Fruit fly (Drosophila melanogaster) whole organism, embryonic: ENCODE data around the gene CG2865.

ENCODE experiments used
- Abd-B ChIP-seq: fragments of 200-800 bp; sonication (Bioruptor generic); optimal IDR thresholded peaks from 2 replicates; lab custom pipeline; 2018; ENCODE audit warnings: missing biosample characterization, mild to moderate bottlenecking, missing genetic modification characterization, moderate library complexity
- Blimp-1 ChIP-seq: fragments of 200-800 bp; sonication (Bioruptor generic); optimal IDR thresholded peaks from 3 replicates; lab custom pipeline; 2018; ENCODE audit warnings: missing biosample characterization, missing genetic modification characterization, mild to moderate bottlenecking, moderate library complexity, missing genetic modification reagents
- CG10147 ChIP-seq: fragments of 200-800 bp; sonication (Bioruptor generic); optimal IDR thresholded peaks from 2 replicates; lab custom pipeline; 2019; ENCODE audit warnings: missing biosample characterization, mild to moderate bottlenecking, missing genetic modification characterization, moderate library complexity
- CG11456 ChIP-seq: fragments of 200-800 bp; sonication (Bioruptor generic); IDR thresholded peaks from 3 replicates; pipeline ENCODE4 v1.3.6; 2022; ENCODE audit warnings: missing biosample characterization, missing genetic modification characterization
- CG11560 ChIP-seq: fragments of 200-800 bp; sonication (Bioruptor generic); IDR thresholded peaks from 3 replicates; pipeline ENCODE4 v1.3.6; 2022; ENCODE audit warnings: missing biosample characterization, missing genetic modification characterization
- CG14014 ChIP-seq: fragments of 200-800 bp; sonication (Bioruptor generic); IDR thresholded peaks from 2 replicates; pipeline ENCODE4 v1.3.6; 2022; ENCODE audit warnings: missing biosample characterization, missing genetic modification characterization
- CG14965 ChIP-seq: fragments of 200-800 bp; sonication (Bioruptor generic); optimal IDR thresholded peaks from 2 replicates; lab custom pipeline; 2016; ENCODE audit warnings: missing biosample characterization, missing genetic modification characterization, borderline replicate concordance
- CG17612 ChIP-seq: fragments of 200-800 bp; sonication (Bioruptor generic); IDR thresholded peaks from 2 replicates; pipeline ENCODE4 v1.3.6; 2022; ENCODE audit warnings: missing biosample characterization, missing genetic modification characterization
- CG17912 ChIP-seq: fragments of 200-800 bp; sonication (Bioruptor generic); optimal IDR thresholded peaks from 2 replicates; lab custom pipeline; 2018; ENCODE audit warnings: missing biosample characterization, mild to moderate bottlenecking, missing genetic modification characterization
- CG1792 ChIP-seq: fragments of 200-800 bp; sonication (Bioruptor generic); optimal IDR thresholded peaks from 2 replicates; lab custom pipeline; 2016; ENCODE audit warnings: missing biosample characterization, missing genetic modification characterization
- CG18262 ChIP-seq: fragments of 200-800 bp; optimal IDR thresholded peaks from 3 replicates; lab custom pipeline; 2019; ENCODE audit warnings: missing biosample characterization, mild to moderate bottlenecking, missing genetic modification characterization, moderate library complexity
- CG2129 ChIP-seq: fragments of 200-800 bp; sonication (Bioruptor generic); IDR thresholded peaks from 2 replicates; pipeline ENCODE4 v1.3.6; 2022; ENCODE audit warnings: missing biosample characterization, missing genetic modification characterization; ENCODE audit not compliant: partially characterized antibody
- CG2678 ChIP-seq: fragments of 200-800 bp; sonication (Bioruptor generic); optimal IDR thresholded peaks from 3 replicates; lab custom pipeline; 2019; ENCODE audit warnings: missing biosample characterization, mild to moderate bottlenecking, missing genetic modification characterization, moderate library complexity
- CG3995 ChIP-seq: fragments of 200-800 bp; sonication (Bioruptor generic); optimal IDR thresholded peaks from 3 replicates; lab custom pipeline; 2016; ENCODE audit warnings: missing biosample characterization, missing genetic modification characterization
- CG6689 ChIP-seq: fragments of 200-800 bp; sonication (Bioruptor generic); IDR thresholded peaks from 2 replicates; pipeline ENCODE4 v1.3.6; 2022; ENCODE audit warnings: missing biosample characterization, missing genetic modification characterization
- D ChIP-seq, 2 experiments: fragments of 200-800 bp in 1 of 2; fragments of >200 bp in 1 of 2; sonication (Bioruptor generic) in 1 of 2; optimal IDR thresholded peaks; 2 replicates in 1 of 2; 3 replicates in 1 of 2; lab custom pipeline; 2017; ENCODE audit warnings: mild to moderate bottlenecking in 1 of 2, missing biosample characterization in 1 of 2, missing genetic modification characterization in 1 of 2, missing genetic modification reagents in 1 of 2
- Ets65A ChIP-seq: fragments of 200-800 bp; sonication (Bioruptor generic); peaks from one replicate; lab custom pipeline; 2016; ENCODE audit warnings: missing biosample characterization, missing genetic modification characterization
- Hr3 ChIP-seq: fragments of 200-800 bp; sonication (Bioruptor generic); optimal IDR thresholded peaks from 3 replicates; lab custom pipeline; 2016; ENCODE audit warnings: missing biosample characterization, missing genetic modification characterization
- MESR4 ChIP-seq: fragments of 200-800 bp; sonication (Bioruptor generic); optimal IDR thresholded peaks from 2 replicates; lab custom pipeline; 2018; ENCODE audit warnings: missing biosample characterization, mild to moderate bottlenecking, missing genetic modification characterization, moderate library complexity
- Neu2 ChIP-seq: fragments of 200-800 bp; sonication (Bioruptor generic); optimal IDR thresholded peaks from 3 replicates; lab custom pipeline; 2016; ENCODE audit warnings: missing biosample characterization, missing genetic modification characterization, borderline replicate concordance
- Oli ChIP-seq: fragments of 200-800 bp; sonication (Bioruptor generic); optimal IDR thresholded peaks from 2 replicates; lab custom pipeline; 2018; ENCODE audit warnings: missing biosample characterization, mild to moderate bottlenecking, missing genetic modification characterization, moderate library complexity
- Ptx1 ChIP-seq: fragments of 200-800 bp; sonication (Bioruptor generic); IDR thresholded peaks from 2 replicates; pipeline ENCODE4 v1.3.6; 2022; ENCODE audit warnings: missing biosample characterization, missing genetic modification characterization
- Ssrp ChIP-seq: fragments of 200-800 bp; sonication (Bioruptor generic); optimal IDR thresholded peaks from 2 replicates; lab custom pipeline; 2018; ENCODE audit warnings: missing biosample characterization, mild to moderate bottlenecking, missing genetic modification characterization, moderate library complexity
- Usf ChIP-seq: fragments of 200-800 bp; sonication (Bioruptor generic); optimal IDR thresholded peaks from 2 replicates; lab custom pipeline; 2017; ENCODE audit warnings: missing genotype, missing biosample characterization, missing genetic modification characterization
- abd-A ChIP-seq: fragments of 200-800 bp; sonication (Bioruptor generic); optimal IDR thresholded peaks from 3 replicates; lab custom pipeline; 2019; ENCODE audit warnings: missing biosample characterization, mild to moderate bottlenecking, missing genetic modification characterization, moderate library complexity
- ap ChIP-seq: fragments of 200-800 bp; sonication (Bioruptor generic); IDR thresholded peaks from 2 replicates; pipeline ENCODE4 v1.3.6; 2022; ENCODE audit warnings: missing biosample characterization, missing genetic modification characterization
- bcd ChIP-seq: fragments of 200-800 bp; sonication (Bioruptor generic); optimal IDR thresholded peaks from 2 replicates; lab custom pipeline; 2017; ENCODE audit warnings: missing biosample characterization, mild to moderate bottlenecking, missing genetic modification characterization
- chn ChIP-seq: fragments of 200-800 bp; sonication (Bioruptor generic); optimal IDR thresholded peaks from 2 replicates; lab custom pipeline; 2016; ENCODE audit warnings: missing biosample characterization, missing genetic modification characterization
- crol ChIP-seq: fragments of 200-800 bp; sonication (Bioruptor generic); IDR thresholded peaks from 2 replicates; pipeline ENCODE4 v1.3.6; 2022; ENCODE audit warnings: missing biosample characterization, missing genetic modification characterization
- da ChIP-seq: fragments of 200-800 bp; sonication (Bioruptor generic); optimal IDR thresholded peaks from 2 replicates; lab custom pipeline; 2016; ENCODE audit warnings: missing biosample characterization, missing genetic modification characterization
- dpn ChIP-seq, 2 experiments: fragments of 200-800 bp; sonication (Bioruptor generic); optimal IDR thresholded peaks; 3 replicates each; lab custom pipeline; 2016; ENCODE audit warnings: missing biosample characterization in 2 of 2, missing genetic modification characterization in 2 of 2
- emc ChIP-seq: fragments of 200-800 bp; sonication (Bioruptor generic); optimal IDR thresholded peaks from 2 replicates; lab custom pipeline; 2016; ENCODE audit warnings: missing biosample characterization, missing genetic modification characterization
- gro ChIP-seq: fragments of 200-800 bp; sonication (Bioruptor generic); optimal IDR thresholded peaks from 2 replicates; lab custom pipeline; 2016; ENCODE audit warnings: missing biosample characterization, missing genetic modification characterization
- ham ChIP-seq: fragments of 200-800 bp; sonication (Bioruptor generic); IDR thresholded peaks from 2 replicates; pipeline ENCODE4 v1.3.6; 2022; ENCODE audit warnings: missing biosample characterization, missing genetic modification characterization
- hkb ChIP-seq, 2 experiments: fragments of 200-800 bp in 1 of 2; fragments of >200 bp in 1 of 2; sonication (Bioruptor generic) in 1 of 2; IDR thresholded peaks in 1 of 2; optimal IDR thresholded peaks in 1 of 2; 2 replicates each; pipeline versions ENCODE4 v1.3.6 to Lab custom; 2017 to 2022; ENCODE audit warnings: missing biosample characterization in 1 of 2, missing genetic modification characterization in 1 of 2
- lmd ChIP-seq: fragments of 200-800 bp; sonication (Bioruptor generic); IDR thresholded peaks from 2 replicates; pipeline ENCODE4 v1.3.6; 2022; ENCODE audit warnings: missing biosample characterization, missing genetic modification characterization
- lov ChIP-seq, 2 experiments: fragments of 200-800 bp in 1 of 2; fragments of >200 bp in 1 of 2; sonication (Bioruptor generic) in 1 of 2; IDR thresholded peaks in 1 of 2; optimal IDR thresholded peaks in 1 of 2; 2 replicates in 1 of 2; 3 replicates in 1 of 2; pipeline versions ENCODE4 v1.3.6 to Lab custom; 2017 to 2022; ENCODE audit warnings: missing biosample characterization in 1 of 2, missing genetic modification characterization in 1 of 2
- maf-S ChIP-seq: fragments of 200-800 bp; sonication (Bioruptor generic); optimal IDR thresholded peaks from 2 replicates; lab custom pipeline; 2016; ENCODE audit warnings: missing biosample characterization, missing genetic modification characterization
- nmo ChIP-seq: fragments of 200-800 bp; sonication (Bioruptor generic); optimal IDR thresholded peaks from 2 replicates; lab custom pipeline; 2018; ENCODE audit warnings: missing biosample characterization, mild to moderate bottlenecking, missing genetic modification characterization, moderate library complexity
- sd ChIP-seq: fragments of 200-800 bp; sonication (Bioruptor generic); optimal IDR thresholded peaks from 3 replicates; lab custom pipeline; 2018; ENCODE audit warnings: missing biosample characterization, mild to moderate bottlenecking, missing genetic modification characterization, moderate library complexity
- stc ChIP-seq: fragments of 200-800 bp; sonication (Bioruptor generic); IDR thresholded peaks from 2 replicates; pipeline ENCODE4 v1.3.6; 2022; ENCODE audit warnings: missing biosample characterization, missing genetic modification characterization
- tgo ChIP-seq: fragments of 200-800 bp; sonication (Bioruptor generic); IDR thresholded peaks from 3 replicates; pipeline ENCODE4 v1.3.6; 2022; ENCODE audit warnings: missing biosample characterization, missing genetic modification characterization
- tio ChIP-seq: fragments of 200-800 bp; sonication (Bioruptor generic); optimal IDR thresholded peaks from 2 replicates; lab custom pipeline; 2017; ENCODE audit warnings: missing biosample characterization, missing genetic modification characterization, inconsistent platforms
- trem ChIP-seq: fragments of 200-800 bp; optimal IDR thresholded peaks from 3 replicates; lab custom pipeline; 2019; ENCODE audit warnings: missing biosample characterization, mild to moderate bottlenecking, missing genetic modification characterization, moderate library complexity
- unpg ChIP-seq: fragments of 200-800 bp; sonication (Bioruptor generic); optimal IDR thresholded peaks from 3 replicates; lab custom pipeline; 2018; ENCODE audit warnings: missing biosample characterization, mild to moderate bottlenecking, missing genetic modification characterization, moderate library complexity
- wdn ChIP-seq: fragments of 200-800 bp; sonication (Bioruptor generic); IDR thresholded peaks from 2 replicates; pipeline ENCODE4 v1.3.6; 2022; ENCODE audit warnings: missing biosample characterization, missing genetic modification characterization

CG2865 gene

dm6 chrX:2301613-2302522 lies 8.7 kb upstream of the CG2865 start (continued):
- TF ChIP-seq Neu2 (GFP tag; lab: Kevin White, UChicago) (no peak), ap (GFP tag; lab: Robert Waterston, UW) (peak; percentile 61), Usf (GFP tag; lab: Kevin White, UChicago) (peak; percentile 72), Hr3 (GFP tag; lab: Kevin White, UChicago) (peak; percentile 69), lmd (GFP tag; lab: Robert Waterston, UW) (peak; percentile 90), CG2678 (tag; lab: Kevin White, UChicago) (peak; percentile 89), CG17612 (GFP tag; lab: Robert Waterston, UW) (peak; percentile 62), da (GFP tag; lab: Kevin White, UChicago) (peak; percentile 72), CG1792 (GFP tag; lab: Kevin White, UChicago) (peak; percentile 53), Abd-B (GFP tag; lab: Kevin White, UChicago) (peak; percentile 78), tgo (GFP tag; lab: Robert Waterston, UW) (peak; percentile 82; the same call in 2 of the 3 replicates), abd-A (tag; lab: Kevin White, UChicago) (no peak), nmo (GFP tag; lab: Kevin White, UChicago) (peak; percentile 90), MESR4 (GFP tag; lab: Kevin White, UChicago) (peak; percentile 11), Oli (tag; lab: Kevin White, UChicago) (peak; percentile 88), CG10147 (GFP tag; lab: Kevin White, UChicago) (peak; percentile 58), Ptx1 (GFP tag; lab: Robert Waterston, UW) (peak; percentile 91), sd (tag; lab: Kevin White, UChicago) (peak; percentile 37), dpn (GFP tag; optimal IDR thresholded peaks at IDR 0.05; lab: Kevin White, UChicago) (peak; percentile 77 to 87), CG6689 (GFP tag; lab: Robert Waterston, UW) (peak; percentile 90), maf-S (GFP tag; lab: Kevin White, UChicago) (peak; percentile 71), Blimp-1 (peak; percentile 81), bcd (GFP tag; lab: Kevin White, UChicago) (peak; percentile 86), CG17912 (peak; percentile 3), Ssrp (tag; lab: Kevin White, UChicago) (peak; percentile 83), lov (optimal IDR thresholded peaks at IDR 0.05; lab: Kevin White, UChicago) (no peak), lov (GFP tag; IDR thresholded peaks at IDR 0.05; lab: Robert Waterston, UW) (peak; percentile 76; the same call in 1 of the 3 replicates), emc (GFP tag; lab: Kevin White, UChicago) (peak; percentile 43), hkb (optimal IDR thresholded peaks at IDR 0.05; lab: Kevin White, UChicago) (no peak), hkb (GFP tag; IDR thresholded peaks at IDR 0.05; lab: Robert Waterston, UW) (peak; percentile 85), CG18262 (peak; percentile 86), CG11456 (GFP tag; lab: Robert Waterston, UW) (peak; percentile 71; the same call in 2 of the 3 replicates), CG14014 (peak; percentile 73), Ets65A (GFP tag; lab: Kevin White, UChicago) (peak; percentile 94), D (optimal IDR thresholded peaks at IDR 0.05; lab: Kevin White, UChicago) (no peak), D (GFP tag; optimal IDR thresholded peaks at IDR 0.05; lab: Kevin White, UChicago) (peak; percentile 85), tio (peak; percentile 81), stc (GFP tag; lab: Robert Waterston, UW) (peak; percentile 87), unpg (GFP tag; lab: Kevin White, UChicago) (peak; percentile 87), CG11560 (tag; lab: Robert Waterston, UW) (peak; percentile 66), chn (GFP tag; lab: Kevin White, UChicago) (peak; percentile 79), crol (GFP tag; lab: Robert Waterston, UW) (peak; percentile 29), ham (GFP tag; lab: Robert Waterston, UW) (0 out of 2 replicates have a peak, but pooled peaks have one; percentile 48), CG14965 (GFP tag; lab: Kevin White, UChicago) (no peak), CG3995 (GFP tag; lab: Kevin White, UChicago) (peak; percentile 20), wdn (peak; percentile 43; the same call in 1 of the 2 replicates), CG2129 (GFP tag; lab: Robert Waterston, UW) (no peak), gro (GFP tag; lab: Kevin White, UChicago) (peak; percentile 45), trem (tag; lab: Kevin White, UChicago) (peak; percentile 57)
